In genomic region chrX:12563589-12563988, ce11 we compare ENCODE assay signal across 4 worm cellular contexts.
TF ChIP-seq lines count a peak whose summit lies in the region.

No protein-coding gene starts in this region.

TF ChIP-seq in whole organism, L2 larva, 48 proteins besides CTCF, POLR2A, EP300 and RAD21 (continues in another document):
- TF ChIP-seq sem-4 (tag; optimal IDR thresholded peaks at IDR 0.05; lab: Kevin White, UChicago) (peak; percentile 33), egl-27 (tag; optimal IDR thresholded peaks at IDR 0.05; lab: Kevin White, UChicago) (peak; percentile 66), nhr-237 (tag; optimal IDR thresholded peaks at IDR 0.05; lab: Kevin White, UChicago) (no peak), unc-55 (GFP tag; optimal IDR thresholded peaks at IDR 0.05; lab: Kevin White, UChicago) (peak; percentile 75), ztf-1 (GFP tag; conservative IDR thresholded peaks at IDR 0.05; lab: Robert Waterston, UW) (no peak), C34F6.9 (tag; optimal IDR thresholded peaks at IDR 0.05; lab: Kevin White, UChicago) (peak; percentile 54), zag-1 (tag; optimal IDR thresholded peaks at IDR 0.05; lab: Kevin White, UChicago) (peak; percentile 18), nhr-21 (tag; optimal IDR thresholded peaks at IDR 0.05; lab: Kevin White, UChicago) (peak; percentile 62), alr-1 (tag; optimal IDR thresholded peaks at IDR 0.05; lab: Kevin White, UChicago) (no peak), nhr-129 (tag; optimal IDR thresholded peaks at IDR 0.05; lab: Kevin White, UChicago) (peak; percentile 88), ceh-82 (tag; optimal IDR thresholded peaks at IDR 0.05; lab: Kevin White, UChicago) (no peak), nhr-10 (tag; optimal IDR thresholded peaks at IDR 0.05; lab: Kevin White, UChicago) (no peak), ztf-11 (tag; optimal IDR thresholded peaks at IDR 0.05; lab: Kevin White, UChicago) (no peak), elt-3 (tag; optimal IDR thresholded peaks at IDR 0.05; lab: Kevin White, UChicago) (no peak), crh-2 (tag; optimal IDR thresholded peaks at IDR 0.05; lab: Kevin White, UChicago) (peak; percentile 72), elt-1 (tag; optimal IDR thresholded peaks at IDR 0.05; lab: Kevin White, UChicago) (no peak), nhr-77 (tag; optimal IDR thresholded peaks at IDR 0.05; lab: Kevin White, UChicago) (no peak), nhr-25 (tag; optimal IDR thresholded peaks at IDR 0.05; lab: Kevin White, UChicago) (no peak), R02D3.7 (tag; optimal IDR thresholded peaks at IDR 0.05; lab: Kevin White, UChicago) (no peak), ztf-4 (tag; optimal IDR thresholded peaks at IDR 0.05; lab: Kevin White, UChicago) (no peak), gmeb-1 (tag; optimal IDR thresholded peaks at IDR 0.05; lab: Kevin White, UChicago) (peak; percentile 68), dmd-4 (tag; optimal IDR thresholded peaks at IDR 0.05; lab: Kevin White, UChicago) (no peak), mbf-1 (tag; optimal IDR thresholded peaks at IDR 0.05; lab: Kevin White, UChicago) (no peak), blmp-1 (tag; optimal IDR thresholded peaks at IDR 0.05; lab: Kevin White, UChicago; ENCODE audit: insufficient read depth) (no peak)

TF ChIP-seq in whole organism, L4 larva, 104 proteins besides CTCF, POLR2A, EP300 and RAD21 (continues in another document):
- TF ChIP-seq sdz-12 (GFP tag; optimal IDR thresholded peaks at IDR 0.05; lab: Kevin White, UChicago) (peak; percentile 66), daf-12 (tag; optimal IDR thresholded peaks at IDR 0.05; lab: Kevin White, UChicago) (no peak), dmd-9 (GFP tag; IDR thresholded peaks at IDR 0.05; lab: Robert Waterston, UW) (peak; percentile 87), nhr-11 (tag; optimal IDR thresholded peaks at IDR 0.05; lab: Kevin White, UChicago) (peak; percentile 7), madf-5 (GFP tag; IDR thresholded peaks at IDR 0.05; lab: Robert Waterston, UW) (peak; percentile 92 to 96), madf-9 (GFP tag; conservative IDR thresholded peaks at IDR 0.05; lab: Robert Waterston, UW) (no peak; the same call in 1 of the 2 replicates), nhr-10 (tag; optimal IDR thresholded peaks at IDR 0.05; lab: Kevin White, UChicago) (no peak), zag-1 (tag; optimal IDR thresholded peaks at IDR 0.05; lab: Kevin White, UChicago) (no peak), spr-1 (tag; optimal IDR thresholded peaks at IDR 0.05; lab: Kevin White, UChicago) (peak; percentile 78), Y48G9A.11 (GFP tag; IDR thresholded peaks at IDR 0.05; lab: Robert Waterston, UW) (no peak; the same call in 1 of the 2 replicates), mdt-29 (GFP tag; IDR thresholded peaks at IDR 0.05; lab: Robert Waterston, UW) (no peak; the same call in 1 of the 2 replicates), lin-1 (GFP tag; IDR thresholded peaks at IDR 0.05; lab: Robert Waterston, UW) (no peak), unc-130 (GFP tag; optimal IDR thresholded peaks at IDR 0.05; lab: Kevin White, UChicago) (peak; percentile 36), mdl-1 (tag; optimal IDR thresholded peaks at IDR 0.05; lab: Kevin White, UChicago) (peak in 1 of 2 experiments; percentile 9), pha-4 (GFP tag; IDR thresholded peaks at IDR 0.05; lab: Robert Waterston, UW) (peak; percentile 93), pha-4 (tag; optimal IDR thresholded peaks at IDR 0.05; lab: Kevin White, UChicago) (no peak), snpc-4 (tag; optimal IDR thresholded peaks at IDR 0.05; lab: Kevin White, UChicago) (no peak), aly-2 (tag; optimal IDR thresholded peaks at IDR 0.05; lab: Kevin White, UChicago) (no peak), daf-16 (GFP tag; optimal IDR thresholded peaks at IDR 0.05; lab: Kevin White, UChicago) (peak; percentile 45 to 95), daf-16 (tag; optimal IDR thresholded peaks at IDR 0.05; lab: Kevin White, UChicago) (peak; percentile 66), lsy-2 (tag; optimal IDR thresholded peaks at IDR 0.05; lab: Kevin White, UChicago) (no peak), lir-3 (tag; optimal IDR thresholded peaks at IDR 0.05; lab: Kevin White, UChicago) (peak; percentile 83), ZK337.2 (GFP tag; IDR thresholded peaks at IDR 0.05; lab: Robert Waterston, UW) (peak; percentile 81), mxl-3 (GFP tag; optimal IDR thresholded peaks at IDR 0.05; lab: Kevin White, UChicago) (peak; percentile 75)

TF ChIP-seq in whole organism, late embryonic, 69 proteins besides CTCF, POLR2A, EP300 and RAD21 (continues in another document):
- TF ChIP-seq unc-86 (tag; optimal IDR thresholded peaks at IDR 0.05; lab: Kevin White, UChicago) (peak; percentile 88), pros-1 (tag; optimal IDR thresholded peaks at IDR 0.05; lab: Kevin White, UChicago) (no peak), tbx-2 (tag; optimal IDR thresholded peaks at IDR 0.05; lab: Kevin White, UChicago) (peak; percentile 87), K09A11.1 (tag; optimal IDR thresholded peaks at IDR 0.05; lab: Kevin White, UChicago; ENCODE audit: insufficient read depth) (peak; percentile 91), T23F11.4 (GFP tag; optimal IDR thresholded peaks at IDR 0.05; lab: Kevin White, UChicago) (peak; percentile 89), hlh-15 (tag; optimal IDR thresholded peaks at IDR 0.05; lab: Kevin White, UChicago) (peak; percentile 87), sdc-2 (tag; optimal IDR thresholded peaks at IDR 0.05; lab: Kevin White, UChicago) (peak; percentile 92), tbx-7 (tag; optimal IDR thresholded peaks at IDR 0.05; lab: Kevin White, UChicago) (peak; percentile 56), pha-4 (tag; optimal IDR thresholded peaks at IDR 0.05; lab: Kevin White, UChicago) (no peak), fkh-6 (tag; optimal IDR thresholded peaks at IDR 0.05; lab: Kevin White, UChicago) (peak; percentile 91), ahr-1 (tag; optimal IDR thresholded peaks at IDR 0.05; lab: Kevin White, UChicago) (peak; percentile 88), rnt-1 (tag; optimal IDR thresholded peaks at IDR 0.05; lab: Kevin White, UChicago) (peak; percentile 75), mec-3 (tag; optimal IDR thresholded peaks at IDR 0.05; lab: Kevin White, UChicago; ENCODE audit: borderline replicate concordance) (peak; percentile 63), unc-42 (tag; optimal IDR thresholded peaks at IDR 0.05; lab: Kevin White, UChicago) (peak; percentile 59), gmeb-2 (tag; optimal IDR thresholded peaks at IDR 0.05; lab: Kevin White, UChicago) (peak; percentile 95), nfya-1 (tag; optimal IDR thresholded peaks at IDR 0.05; lab: Kevin White, UChicago) (peak; percentile 67), odd-2 (tag; optimal IDR thresholded peaks at IDR 0.05; lab: Kevin White, UChicago) (peak; percentile 84), C08G9.2 (tag; optimal IDR thresholded peaks at IDR 0.05; lab: Kevin White, UChicago) (peak; percentile 85), ceh-30 (tag; optimal IDR thresholded peaks at IDR 0.05; lab: Kevin White, UChicago) (no peak), C38D4.7 (GFP tag; optimal IDR thresholded peaks at IDR 0.05; lab: Kevin White, UChicago) (peak; percentile 87), syd-9 (tag; optimal IDR thresholded peaks at IDR 0.05; lab: Kevin White, UChicago) (peak; percentile 93), ceh-34 (tag; optimal IDR thresholded peaks at IDR 0.05; lab: Kevin White, UChicago) (peak; percentile 93), ceh-22 (tag; optimal IDR thresholded peaks at IDR 0.05; lab: Kevin White, UChicago) (no peak), pqm-1 (tag; optimal IDR thresholded peaks at IDR 0.05; lab: Kevin White, UChicago) (peak; percentile 58), F13H6.1 (tag; optimal IDR thresholded peaks at IDR 0.05; lab: Kevin White, UChicago) (peak; percentile 86), pax-1 (tag; optimal IDR thresholded peaks at IDR 0.05; lab: Kevin White, UChicago) (no peak)

TF ChIP-seq in whole organism, mixed stage, embryonic, 35 proteins besides CTCF, POLR2A, EP300 and RAD21 (continues in another document):
- TF ChIP-seq ztf-11 (tag; optimal IDR thresholded peaks at IDR 0.05; lab: Kevin White, UChicago): no peak
- peak; percentile 94 for TF ChIP-seq cnd-1 (tag; optimal IDR thresholded peaks at IDR 0.05; lab: Kevin White, UChicago)
- peak; percentile 93 for TF ChIP-seq unc-120 (tag; optimal IDR thresholded peaks at IDR 0.05; lab: Kevin White, UChicago; ENCODE audit: poor library complexity, severe bottlenecking)
- TF ChIP-seq sptf-1 (tag; optimal IDR thresholded peaks at IDR 0.05; lab: Kevin White, UChicago): peak; percentile 97
- TF ChIP-seq unc-39 (tag; optimal IDR thresholded peaks at IDR 0.05; lab: Kevin White, UChicago): no peak
- no peak for TF ChIP-seq nhr-76 (tag; optimal IDR thresholded peaks at IDR 0.05; lab: Kevin White, UChicago)
- TF ChIP-seq pha-4 (tag; optimal IDR thresholded peaks at IDR 0.05; lab: Kevin White, UChicago): peak; percentile 69
- peak; percentile 69 for TF ChIP-seq mep-1 (tag; optimal IDR thresholded peaks at IDR 0.05; lab: Kevin White, UChicago)
- no peak for TF ChIP-seq zip-8 (tag; optimal IDR thresholded peaks at IDR 0.05; lab: Kevin White, UChicago)
- peak; percentile 76 for TF ChIP-seq tbx-8 (GFP tag; optimal IDR thresholded peaks at IDR 0.05; lab: Kevin White, UChicago)
- peak; percentile 85 for TF ChIP-seq sem-2 (GFP tag; optimal IDR thresholded peaks at IDR 0.05; lab: Kevin White, UChicago)
- no peak for TF ChIP-seq elt-1 (tag; optimal IDR thresholded peaks at IDR 0.05; lab: Kevin White, UChicago; ENCODE audit: borderline replicate concordance, insufficient read depth)
- TF ChIP-seq bed-3 (GFP tag; optimal IDR thresholded peaks at IDR 0.05; lab: Kevin White, UChicago): peak; percentile 86
- TF ChIP-seq snpc-4 (tag; optimal IDR thresholded peaks at IDR 0.05; lab: Kevin White, UChicago): no peak
- peak; percentile 34 for TF ChIP-seq hlh-1 (tag; optimal IDR thresholded peaks at IDR 0.05; lab: Kevin White, UChicago)
- TF ChIP-seq elt-3 (tag; optimal IDR thresholded peaks at IDR 0.05; lab: Kevin White, UChicago): no peak
- TF ChIP-seq unc-62 (GFP tag; optimal IDR thresholded peaks at IDR 0.05; lab: Kevin White, UChicago): peak; percentile 56
- peak; percentile 94 for TF ChIP-seq M03D4.4 (tag; optimal IDR thresholded peaks at IDR 0.05; lab: Kevin White, UChicago)
- TF ChIP-seq drap-1 (GFP tag; optimal IDR thresholded peaks at IDR 0.05; lab: Kevin White, UChicago): peak; percentile 94
- TF ChIP-seq nhr-12 (tag; optimal IDR thresholded peaks at IDR 0.05; lab: Kevin White, UChicago): peak; percentile 8
- peak; percentile 95 for TF ChIP-seq mls-2 (tag; optimal IDR thresholded peaks at IDR 0.05; lab: Kevin White, UChicago)
- TF ChIP-seq nhr-2 (tag; optimal IDR thresholded peaks at IDR 0.05; lab: Kevin White, UChicago): no peak
- TF ChIP-seq ham-2 (GFP tag; optimal IDR thresholded peaks at IDR 0.05; lab: Kevin White, UChicago): peak; percentile 89
- TF ChIP-seq flh-1 (GFP tag; optimal IDR thresholded peaks at IDR 0.05; lab: Kevin White, UChicago): peak; percentile 76
- peak; percentile 5 for TF ChIP-seq nhr-237 (tag; optimal IDR thresholded peaks at IDR 0.05; lab: Kevin White, UChicago)
- TF ChIP-seq lin-32 (GFP tag; optimal IDR thresholded peaks at IDR 0.05; lab: Kevin White, UChicago): peak; percentile 85
- peak; percentile 9 for TF ChIP-seq ceh-39 (tag; optimal IDR thresholded peaks at IDR 0.05; lab: Kevin White, UChicago)
- TF ChIP-seq mab-5 (tag; optimal IDR thresholded peaks at IDR 0.05; lab: Kevin White, UChicago): no peak
- peak; percentile 87 for TF ChIP-seq ceh-43 (GFP tag; optimal IDR thresholded peaks at IDR 0.05; lab: Kevin White, UChicago)
